Worm (Caenorhabditis elegans): ENCODE measurements around the gene C16D9.6.

The C16D9.6 gene

ce11 chrV:8210527-8210926 lies 39.6 kb downstream of the C16D9.6 start:
- TF ChIP-seq pha-4 (tag; optimal IDR thresholded peaks at IDR 0.05): no peak
- TF ChIP-seq ceh-30 (tag; optimal IDR thresholded peaks at IDR 0.05): no peak
- TF ChIP-seq ets-4 (tag; optimal IDR thresholded peaks at IDR 0.05): no peak
- no peak for TF ChIP-seq C08G9.2 (tag; optimal IDR thresholded peaks at IDR 0.05)

DNA sequence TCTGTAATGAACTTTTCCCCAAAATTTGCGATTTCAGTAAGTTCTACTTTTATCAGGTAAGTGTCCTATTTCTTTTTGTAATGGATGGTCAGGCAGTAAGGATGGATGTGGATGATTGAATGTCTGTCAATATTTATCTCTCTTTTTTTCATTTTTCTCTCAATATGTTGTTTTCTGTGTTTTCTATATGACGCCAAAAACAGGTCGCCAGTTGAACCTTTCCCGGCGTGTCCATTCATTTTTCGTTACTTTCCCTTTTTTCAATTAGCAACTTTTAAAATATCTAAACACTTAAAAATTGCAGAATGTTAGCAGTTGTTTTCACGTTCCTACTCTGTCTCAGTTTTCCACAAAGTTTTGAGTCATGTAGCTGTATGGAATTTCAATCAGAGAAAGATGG lies 43.2 kb downstream of the C16D9.6 start, which contains the start of gene timp-1:
Gene timp-1 (plus strand): TSS at position 305 of the 400 bp plus-strand sequence.
- no peak for TF ChIP-seq gmeb-2 (tag; optimal IDR thresholded peaks at IDR 0.05)
- TF ChIP-seq dve-1 (tag; optimal IDR thresholded peaks at IDR 0.05): no peak
- no peak for TF ChIP-seq pat-9 (tag; optimal IDR thresholded peaks at IDR 0.05)
- TF ChIP-seq K09A11.1 (tag; optimal IDR thresholded peaks at IDR 0.05; ENCODE audit: insufficient read depth): no peak
- no peak for TF ChIP-seq lim-6 (tag; optimal IDR thresholded peaks at IDR 0.05)
- TF ChIP-seq ttx-3 (tag; optimal IDR thresholded peaks at IDR 0.05): no peak
- TF ChIP-seq npax-4 (tag; optimal IDR thresholded peaks at IDR 0.05): no peak
- TF ChIP-seq ceh-48 (tag; optimal IDR thresholded peaks at IDR 0.05): no peak
- no peak for TF ChIP-seq ceh-45 (GFP tag; IDR thresholded peaks at IDR 0.05)
- TF ChIP-seq sox-4 (tag; optimal IDR thresholded peaks at IDR 0.05): no peak
- TF ChIP-seq elt-2 (tag; optimal IDR thresholded peaks at IDR 0.05): no peak
- no peak for TF ChIP-seq elt-4 (tag; optimal IDR thresholded peaks at IDR 0.05)
- no peak for TF ChIP-seq ceh-18 (tag; optimal IDR thresholded peaks at IDR 0.05)
- TF ChIP-seq che-1 (tag; optimal IDR thresholded peaks at IDR 0.05): no peak
- TF ChIP-seq mec-3 (tag; optimal IDR thresholded peaks at IDR 0.05; ENCODE audit: borderline replicate concordance): no peak
- TF ChIP-seq hlh-6 (tag; optimal IDR thresholded peaks at IDR 0.05): no peak
- no peak for TF ChIP-seq fax-1 (tag; optimal IDR thresholded peaks at IDR 0.05)

DNA sequence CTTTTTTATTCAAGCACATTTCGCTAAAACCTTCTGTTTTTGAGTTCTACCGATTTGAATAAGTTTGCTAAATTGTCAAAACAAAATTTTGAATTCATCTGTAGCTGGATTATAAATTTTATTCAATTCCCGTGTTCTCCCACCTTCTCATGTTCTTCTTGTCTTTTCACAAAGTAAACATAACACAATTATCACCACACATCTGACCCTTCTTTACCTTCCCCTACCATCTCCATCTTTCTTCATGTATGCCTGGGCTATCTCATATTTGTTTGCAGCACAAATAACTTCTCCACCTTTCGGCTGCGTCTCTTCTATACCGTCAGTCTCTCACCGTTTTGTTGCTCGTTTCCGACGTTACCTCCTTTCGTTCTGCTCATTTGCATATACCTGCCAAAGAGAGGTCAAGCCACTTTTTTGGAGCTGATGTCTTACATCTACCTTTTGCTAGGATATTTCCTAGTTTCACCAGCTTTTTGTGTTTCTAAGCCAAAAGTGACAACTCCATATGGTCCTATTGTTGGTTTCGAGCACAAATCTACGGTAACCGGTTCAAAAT lies 46.9 kb downstream of the C16D9.6 start, which contains the start of gene cest-17:
Gene cest-17 (plus strand): TSS at position 248 of the 559 bp plus-strand sequence.
- TF ChIP-seq gmeb-2 (tag; optimal IDR thresholded peaks at IDR 0.05) (no peak), tbx-2 (tag; optimal IDR thresholded peaks at IDR 0.05) (peak; percentile 20)

ce11 chrV:8201229-8201858 lies 48.8 kb downstream of the C16D9.6 start, which contains the start of gene cri-2:
cri-2 (plus strand) TSS chrV:8201808.
- TF ChIP-seq lin-11 (tag; optimal IDR thresholded peaks at IDR 0.05): no peak
- no peak for TF ChIP-seq unc-42 (tag; optimal IDR thresholded peaks at IDR 0.05)
- TF ChIP-seq ceh-45 (GFP tag; IDR thresholded peaks at IDR 0.05): no peak
- no peak for TF ChIP-seq ceh-9 (tag; optimal IDR thresholded peaks at IDR 0.05)
- no peak for TF ChIP-seq sdc-2 (tag; optimal IDR thresholded peaks at IDR 0.05)
- no peak for TF ChIP-seq lim-6 (tag; optimal IDR thresholded peaks at IDR 0.05)
- TF ChIP-seq tbx-7 (tag; optimal IDR thresholded peaks at IDR 0.05): no peak

- no peak for TF ChIP-seq dve-1 (tag; optimal IDR thresholded peaks at IDR 0.05)
- no peak for TF ChIP-seq pha-4 (tag; optimal IDR thresholded peaks at IDR 0.05)
- TF ChIP-seq ceh-14 (tag; optimal IDR thresholded peaks at IDR 0.05): no peak
- no peak for TF ChIP-seq ceh-19 (GFP tag; optimal IDR thresholded peaks at IDR 0.05)
- no peak for TF ChIP-seq nfya-1 (tag; optimal IDR thresholded peaks at IDR 0.05)
- no peak for TF ChIP-seq mec-3 (tag; optimal IDR thresholded peaks at IDR 0.05; ENCODE audit: borderline replicate concordance)
- TF ChIP-seq lim-6 (tag; optimal IDR thresholded peaks at IDR 0.05): no peak
- TF ChIP-seq hlh-8 (tag; optimal IDR thresholded peaks at IDR 0.05): no peak
- no peak for TF ChIP-seq sdc-2 (tag; optimal IDR thresholded peaks at IDR 0.05)
- TF ChIP-seq nhr-11 (tag; optimal IDR thresholded peaks at IDR 0.05): no peak
- no peak for TF ChIP-seq unc-3 (GFP tag; conservative IDR thresholded peaks at IDR 0.05)
- no peak for TF ChIP-seq unc-3 (tag; optimal IDR thresholded peaks at IDR 0.05)
- TF ChIP-seq ceh-9 (tag; optimal IDR thresholded peaks at IDR 0.05): no peak
- no peak for TF ChIP-seq ceh-45 (GFP tag; IDR thresholded peaks at IDR 0.05)
- TF ChIP-seq unc-42 (tag; optimal IDR thresholded peaks at IDR 0.05): no peak
- TF ChIP-seq sox-4 (tag; optimal IDR thresholded peaks at IDR 0.05): no peak
- TF ChIP-seq che-1 (tag; optimal IDR thresholded peaks at IDR 0.05): no peak
Measured at ce11 chrV:8198994-8199393, 51.1 kb downstream of the C16D9.6 start, which contains the start of gene F20D6.11. F20D6.11 (minus strand) TSS chrV:8199094.

Data from whole organism, late embryonic.